Worm (Caenorhabditis elegans) whole organism, late embryonic: Measurements from ENCODE around the gene F09G8.5.

Experiments used
- C08G9.2 ChIP-seq: sonication (generic microtip); optimal IDR thresholded peaks from 2 replicates; lab custom pipeline; 2016; ENCODE audit warnings: mild to moderate bottlenecking, missing genetic modification characterization, moderate library complexity, missing compliant biosample characterization
- K02D7.2 ChIP-seq: sonication (generic microtip); optimal IDR thresholded peaks from 2 replicates; lab custom pipeline; 2017; ENCODE audit warnings: mild to moderate bottlenecking, missing genetic modification characterization, missing compliant biosample characterization
- ahr-1 ChIP-seq: sonication (generic microtip); optimal IDR thresholded peaks from 2 replicates; lab custom pipeline; 2016; ENCODE audit warnings: missing genetic modification characterization, missing compliant biosample characterization
- hlh-30 ChIP-seq: sonication (generic microtip); optimal IDR thresholded peaks from 2 replicates; lab custom pipeline; 2017; ENCODE audit warnings: antibody characterized with exemption, missing genetic modification characterization, missing compliant biosample characterization; ENCODE audit not compliant: insufficient read depth
- lin-11 ChIP-seq: fragments of 200-800 bp; sonication (Bioruptor generic); optimal IDR thresholded peaks from 2 replicates; lab custom pipeline; 2018; ENCODE audit warnings: mild to moderate bottlenecking, missing genetic modification characterization, missing compliant biosample characterization
- nfya-1 ChIP-seq: sonication (generic microtip); optimal IDR thresholded peaks from 2 replicates; lab custom pipeline; 2017; ENCODE audit warnings: missing genetic modification characterization, mild to moderate bottlenecking, missing compliant biosample characterization, antibody characterized with exemption, moderate library complexity
- nhr-11 ChIP-seq: fragments of 150-350 bp; optimal IDR thresholded peaks from 2 replicates; lab custom pipeline; 2014; ENCODE audit warnings: missing biosample characterization, missing genetic modification characterization
- ref-2 ChIP-seq: sonication (generic microtip); optimal IDR thresholded peaks from 2 replicates; lab custom pipeline; 2016; ENCODE audit warnings: missing genetic modification characterization, missing compliant biosample characterization
- tbx-2 ChIP-seq: sonication (generic microtip); optimal IDR thresholded peaks from 2 replicates; lab custom pipeline; 2016; ENCODE audit warnings: missing genetic modification characterization, missing compliant biosample characterization
- unc-55 ChIP-seq: sonication (generic microtip); optimal IDR thresholded peaks from 2 replicates; lab custom pipeline; 2017; ENCODE audit warnings: missing biosample characterization, missing genetic modification reagents, missing genetic modification characterization

DNA sequence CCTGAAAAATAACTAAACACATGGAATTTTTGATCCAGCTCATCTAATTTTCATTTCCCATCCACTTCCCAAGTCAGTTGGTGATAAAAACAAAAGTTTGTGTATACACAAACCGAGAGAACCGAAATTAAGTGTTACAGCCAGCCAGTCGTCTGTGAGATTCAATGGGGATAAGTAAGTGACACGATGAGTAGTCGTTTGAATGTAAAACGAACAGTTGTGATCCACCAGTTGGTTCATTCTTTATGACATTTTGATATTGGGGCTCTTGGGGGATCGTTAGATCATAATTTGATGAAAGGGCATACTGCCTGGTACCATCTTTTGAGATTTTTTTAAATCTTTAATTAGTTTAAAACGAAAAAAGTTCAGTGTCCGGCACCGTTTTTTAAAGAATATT lies 32.0 kb downstream of the F09G8.5 start:
- TF ChIP-seq unc-55 (no peak), C08G9.2 (tag; lab: Kevin White, UChicago) (no peak), nfya-1 (tag; lab: Kevin White, UChicago) (no peak), tbx-2 (no peak), ahr-1 (tag; lab: Kevin White, UChicago) (no peak), K02D7.2 (tag; lab: Kevin White, UChicago) (no peak), hlh-30 (tag; lab: Kevin White, UChicago) (no peak), lin-11 (tag; lab: Kevin White, UChicago) (no peak), nhr-11 (tag; lab: Kevin White, UChicago) (no peak), ref-2 (tag; lab: Kevin White, UChicago) (no peak)
